Fruit fly (Drosophila melanogaster) whole organism, embryonic: ENCODE data around the gene CG32700.

ENCODE experiments used
- ATbp ChIP-seq: fragments of 200-800 bp; sonication (Bioruptor generic); optimal IDR thresholded peaks from 2 replicates; lab custom pipeline; 2017; ENCODE audit warnings: missing biosample characterization, mild to moderate bottlenecking, missing genetic modification characterization, missing genetic modification reagents
- Abd-B ChIP-seq: fragments of 200-800 bp; sonication (Bioruptor generic); optimal IDR thresholded peaks from 2 replicates; lab custom pipeline; 2018; ENCODE audit warnings: missing biosample characterization, mild to moderate bottlenecking, missing genetic modification characterization, moderate library complexity
- CG10979 ChIP-seq: fragments of 200-800 bp; sonication (Bioruptor generic); optimal IDR thresholded peaks from 2 replicates; lab custom pipeline; 2018; ENCODE audit warnings: missing biosample characterization, mild to moderate bottlenecking, missing genetic modification characterization, moderate library complexity
- CG11093 ChIP-seq: fragments of 200-800 bp; sonication (Bioruptor generic); IDR thresholded peaks from 3 replicates; pipeline ENCODE4 v1.3.6; 2022; ENCODE audit warnings: missing biosample characterization, missing genetic modification characterization
- CG14441 ChIP-seq: fragments of 200-800 bp; sonication (Bioruptor generic); IDR thresholded peaks from 2 replicates; pipeline ENCODE4 v1.3.6; 2022; ENCODE audit warnings: missing biosample characterization, missing genetic modification characterization
- CG14860 ChIP-seq: fragments of 200-800 bp; sonication (Bioruptor generic); IDR thresholded peaks from 3 replicates; pipeline ENCODE4 v1.3.6; 2022; ENCODE audit warnings: missing biosample characterization, missing genetic modification characterization; ENCODE audit not compliant: partially characterized antibody
- CG16815 ChIP-seq: fragments of 200-800 bp; sonication (Bioruptor generic); optimal IDR thresholded peaks from 3 replicates; lab custom pipeline; 2017; ENCODE audit warnings: missing biosample characterization, mild to moderate bottlenecking, missing genetic modification characterization
- CG18619 ChIP-seq: fragments of 200-800 bp; sonication (Bioruptor generic); optimal IDR thresholded peaks from 3 replicates; lab custom pipeline; 2017; ENCODE audit warnings: missing biosample characterization, mild to moderate bottlenecking, missing genetic modification characterization
- CG2202 ChIP-seq: fragments of 200-800 bp; sonication (Bioruptor generic); optimal IDR thresholded peaks from 2 replicates; lab custom pipeline; 2018; ENCODE audit warnings: missing biosample characterization, mild to moderate bottlenecking, missing genetic modification characterization
- CG30403 ChIP-seq: fragments of 200-800 bp; sonication (Bioruptor generic); optimal IDR thresholded peaks from 3 replicates; lab custom pipeline; 2016; ENCODE audit warnings: missing biosample characterization, missing genetic modification characterization
- CG31441 ChIP-seq: fragments of 200-800 bp; sonication (Bioruptor generic); IDR thresholded peaks from 2 replicates; pipeline ENCODE4 v1.3.6; 2022; ENCODE audit warnings: missing biosample characterization, missing genetic modification characterization
- CG32772 ChIP-seq: fragments of 200-800 bp; sonication (Bioruptor generic); IDR thresholded peaks from 2 replicates; pipeline ENCODE4 v1.3.6; 2022; ENCODE audit warnings: missing biosample characterization, missing genetic modification characterization
- CG3407 ChIP-seq: fragments of 200-800 bp; sonication (Bioruptor generic); optimal IDR thresholded peaks from 2 replicates; lab custom pipeline; 2018; ENCODE audit warnings: missing biosample characterization, mild to moderate bottlenecking, missing genetic modification characterization
- CG3838 ChIP-seq: fragments of 200-800 bp; sonication (Bioruptor generic); optimal IDR thresholded peaks from 3 replicates; lab custom pipeline; 2016; ENCODE audit warnings: missing biosample characterization, missing genetic modification characterization
- CG4854 ChIP-seq: fragments of 200-800 bp; sonication (Bioruptor generic); optimal IDR thresholded peaks from 2 replicates; lab custom pipeline; 2016; ENCODE audit warnings: missing biosample characterization, missing genetic modification characterization, inconsistent platforms
- CG5245 ChIP-seq: fragments of 200-800 bp; sonication (Bioruptor generic); optimal IDR thresholded peaks from 3 replicates; lab custom pipeline; 2016; ENCODE audit warnings: missing biosample characterization, missing genetic modification characterization
- CG5953 ChIP-seq: fragments of 200-800 bp; sonication (Bioruptor generic); IDR thresholded peaks from 2 replicates; pipeline ENCODE4 v1.3.6; 2022; ENCODE audit warnings: missing biosample characterization, missing genetic modification characterization
- CG6689 ChIP-seq: fragments of 200-800 bp; sonication (Bioruptor generic); IDR thresholded peaks from 2 replicates; pipeline ENCODE4 v1.3.6; 2022; ENCODE audit warnings: missing biosample characterization, missing genetic modification characterization
- CG6765 ChIP-seq: fragments of 200-800 bp; sonication (Bioruptor generic); optimal IDR thresholded peaks from 3 replicates; lab custom pipeline; 2017; ENCODE audit warnings: missing biosample characterization, mild to moderate bottlenecking, missing genetic modification characterization
- CG8924 ChIP-seq: fragments of 200-800 bp; optimal IDR thresholded peaks from 3 replicates; lab custom pipeline; 2019; ENCODE audit warnings: missing biosample characterization, mild to moderate bottlenecking, missing genetic modification characterization, moderate library complexity
- CG9437 ChIP-seq: fragments of 200-800 bp; sonication (Bioruptor generic); optimal IDR thresholded peaks from 2 replicates; lab custom pipeline; 2018; ENCODE audit warnings: missing biosample characterization, mild to moderate bottlenecking, missing genetic modification characterization
- CTCF ChIP-seq: fragments of 200-800 bp; sonication (Bioruptor generic); optimal IDR thresholded peaks from 2 replicates; lab custom pipeline; 2017; ENCODE audit warnings: missing biosample characterization, mild to moderate bottlenecking, missing genetic modification characterization, moderate library complexity
- Dip2 ChIP-seq: fragments of 200-800 bp; sonication (Bioruptor generic); IDR thresholded peaks from 2 replicates; pipeline ENCODE4 v1.3.6; 2022; ENCODE audit warnings: missing biosample characterization, missing genetic modification characterization
- Doc2 ChIP-seq: fragments of 200-800 bp; sonication (Bioruptor generic); IDR thresholded peaks from 2 replicates; pipeline ENCODE4 v1.3.6; 2022; ENCODE audit warnings: missing biosample characterization, missing genetic modification characterization
- Elba2 ChIP-seq: fragments of 200-800 bp; sonication (Bioruptor generic); optimal IDR thresholded peaks from 3 replicates; lab custom pipeline; 2016; ENCODE audit warnings: missing biosample characterization, missing genetic modification characterization
- Fer1 ChIP-seq: fragments of 200-800 bp; sonication (Bioruptor generic); optimal IDR thresholded peaks from 2 replicates; lab custom pipeline; 2017; ENCODE audit warnings: missing biosample characterization, mild to moderate bottlenecking, missing genetic modification characterization
- HLHmδ ChIP-seq: fragments of 200-800 bp; sonication (Bioruptor generic); optimal IDR thresholded peaks from 2 replicates; lab custom pipeline; 2018; ENCODE audit warnings: missing biosample characterization, mild to moderate bottlenecking, missing genetic modification characterization, moderate library complexity
- Hr78 ChIP-seq, 2 experiments: fragments of 200-800 bp in 1 of 2; fragments of >200 bp in 1 of 2; sonication (Bioruptor generic) in 1 of 2; optimal IDR thresholded peaks; 2 replicates each; lab custom pipeline; 2017 to 2019; ENCODE audit warnings: missing biosample characterization in 2 of 2, missing genetic modification characterization in 2 of 2, mild to moderate bottlenecking in 1 of 2, moderate library complexity in 1 of 2
- MESR4 ChIP-seq: fragments of 200-800 bp; sonication (Bioruptor generic); optimal IDR thresholded peaks from 2 replicates; lab custom pipeline; 2018; ENCODE audit warnings: missing biosample characterization, mild to moderate bottlenecking, missing genetic modification characterization, moderate library complexity
- Optix ChIP-seq: fragments of 200-800 bp; sonication (Bioruptor generic); IDR thresholded peaks from 3 replicates; pipeline ENCODE4 v1.3.6; 2022; ENCODE audit warnings: missing biosample characterization, missing genetic modification characterization
- abd-A ChIP-seq: fragments of 200-800 bp; sonication (Bioruptor generic); optimal IDR thresholded peaks from 3 replicates; lab custom pipeline; 2019; ENCODE audit warnings: missing biosample characterization, mild to moderate bottlenecking, missing genetic modification characterization, moderate library complexity
- ac ChIP-seq: fragments of 200-800 bp; sonication (Bioruptor generic); optimal IDR thresholded peaks from 3 replicates; lab custom pipeline; 2017; ENCODE audit warnings: missing biosample characterization, mild to moderate bottlenecking, missing genetic modification characterization
- bbx ChIP-seq: fragments of 200-800 bp; sonication (Bioruptor generic); IDR thresholded peaks from 2 replicates; pipeline ENCODE4 v1.3.6; 2022; ENCODE audit warnings: missing biosample characterization, missing genetic modification characterization; ENCODE audit not compliant: partially characterized antibody
- cg ChIP-seq: fragments of 200-800 bp; sonication (Bioruptor generic); optimal IDR thresholded peaks from 3 replicates; lab custom pipeline; 2019; ENCODE audit warnings: missing biosample characterization, mild to moderate bottlenecking, missing genetic modification characterization, moderate library complexity
- chif ChIP-seq, 2 experiments: fragments of 200-800 bp; sonication (Bioruptor generic); optimal IDR thresholded peaks; 3 replicates each; lab custom pipeline; 2016; ENCODE audit warnings: missing biosample characterization in 2 of 2, missing genetic modification characterization in 2 of 2
- dimm ChIP-seq: fragments of 200-800 bp; sonication (Bioruptor generic); IDR thresholded peaks from 2 replicates; pipeline ENCODE4 v1.3.6; 2022; ENCODE audit warnings: missing biosample characterization, missing genetic modification characterization
- dmrt11E ChIP-seq: fragments of 200-800 bp; sonication (Bioruptor generic); optimal IDR thresholded peaks from 3 replicates; lab custom pipeline; 2018; ENCODE audit warnings: missing biosample characterization, mild to moderate bottlenecking, missing genetic modification characterization, moderate library complexity
- dmrt99B ChIP-seq: fragments of 200-800 bp; sonication (Bioruptor generic); optimal IDR thresholded peaks from 2 replicates; lab custom pipeline; 2018; ENCODE audit warnings: missing biosample characterization, mild to moderate bottlenecking, missing genetic modification characterization, moderate library complexity
- dysf ChIP-seq: fragments of 200-800 bp; sonication (Bioruptor generic); IDR thresholded peaks from 3 replicates; pipeline ENCODE4 v1.3.6; 2022; ENCODE audit warnings: missing biosample characterization, missing genetic modification characterization
- klu ChIP-seq: fragments of 200-800 bp; sonication (Bioruptor generic); IDR thresholded peaks from 2 replicates; pipeline ENCODE4 v1.3.6; 2022; ENCODE audit warnings: missing biosample characterization, missing genetic modification characterization
- lola ChIP-seq, 3 experiments: fragments of >200 bp in 2 of 3; fragments of 200-800 bp in 1 of 3; sonication (Bioruptor generic) in 1 of 3; optimal IDR thresholded peaks; 2 replicates each; lab custom pipeline; 2017 to 2019; ENCODE audit warnings: missing biosample characterization in 3 of 3, missing genetic modification characterization in 3 of 3, mild to moderate bottlenecking in 1 of 3, moderate library complexity in 1 of 3
- prd ChIP-seq, 3 experiments: fragments of >200 bp in 2 of 3; fragments of 200-800 bp in 1 of 3; sonication (Bioruptor generic) in 1 of 3; optimal IDR thresholded peaks in 2 of 3; IDR thresholded peaks in 1 of 3; 2 replicates in 2 of 3; 3 replicates in 1 of 3; pipeline versions ENCODE4 v1.3.6 to Lab custom; 2017 to 2022; ENCODE audit warnings: missing biosample characterization in 1 of 3, missing genetic modification characterization in 1 of 3
- psq ChIP-seq: fragments of 200-800 bp; sonication (Bioruptor generic); optimal IDR thresholded peaks from 2 replicates; lab custom pipeline; 2017; ENCODE audit warnings: missing biosample characterization, missing genetic modification characterization
- sd ChIP-seq: fragments of 200-800 bp; sonication (Bioruptor generic); optimal IDR thresholded peaks from 3 replicates; lab custom pipeline; 2018; ENCODE audit warnings: missing biosample characterization, mild to moderate bottlenecking, missing genetic modification characterization, moderate library complexity
- stc ChIP-seq: fragments of 200-800 bp; sonication (Bioruptor generic); IDR thresholded peaks from 2 replicates; pipeline ENCODE4 v1.3.6; 2022; ENCODE audit warnings: missing biosample characterization, missing genetic modification characterization
- tgo ChIP-seq: fragments of 200-800 bp; sonication (Bioruptor generic); IDR thresholded peaks from 3 replicates; pipeline ENCODE4 v1.3.6; 2022; ENCODE audit warnings: missing biosample characterization, missing genetic modification characterization
- usp ChIP-seq: fragments of >200 bp; optimal IDR thresholded peaks from 2 replicates; lab custom pipeline; 2017; ENCODE audit warnings: missing biosample characterization, missing genetic modification characterization
- z ChIP-seq: fragments of 200-800 bp; sonication (Bioruptor generic); IDR thresholded peaks from 3 replicates; pipeline ENCODE4 v1.3.6; 2022; ENCODE audit warnings: missing biosample characterization, missing genetic modification characterization

Gene CG32700

dm6 chrX:9578696-9579509 lies 28.3 kb upstream of the CG32700 start (continued):
- TF ChIP-seq z (GFP tag; lab: Robert Waterston, UW) (peak; percentile 81; the same call in 2 of the 3 replicates), CG8924 (tag; lab: Kevin White, UChicago) (peak; percentile 98), CG5245 (peak; percentile 98), CG6689 (GFP tag; lab: Robert Waterston, UW) (peak; percentile 98), psq (peak; percentile 95), Optix (GFP tag; lab: Robert Waterston, UW) (peak; percentile 99), CG14441 (GFP tag; lab: Robert Waterston, UW) (peak; percentile 98), CG3838 (GFP tag; lab: Kevin White, UChicago) (peak; percentile 96), CG11093 (peak; percentile 98), CG2202 (tag; lab: Kevin White, UChicago) (peak; percentile 99), dmrt99B (tag; lab: Kevin White, UChicago) (peak; percentile 98), Fer1 (GFP tag; lab: Kevin White, UChicago) (peak; percentile 94), CG10979 (tag; lab: Kevin White, UChicago) (peak; percentile 98), stc (peak; percentile 98), Elba2 (peak; percentile 89), Doc2 (peak; percentile 89), Dip2 (GFP tag; lab: Robert Waterston, UW) (peak; percentile 63), usp (no peak), CG30403 (GFP tag; lab: Kevin White, UChicago) (peak; percentile 98), CG32772 (GFP tag; lab: Robert Waterston, UW) (peak; percentile 99), CG5953 (GFP tag; lab: Robert Waterston, UW) (peak; percentile 99), ATbp (peak; percentile 98), CG4854 (peak; percentile 96), cg (no peak), abd-A (tag; lab: Kevin White, UChicago) (peak; percentile 41), sd (tag; lab: Kevin White, UChicago) (peak; percentile 89), CG31441 (GFP tag; lab: Robert Waterston, UW) (peak; percentile 95), HLHmδ (GFP tag; lab: Kevin White, UChicago) (peak; percentile 25), chif (GFP tag; optimal IDR thresholded peaks at IDR 0.05; lab: Kevin White, UChicago) (peak; percentile 99), prd (optimal IDR thresholded peaks at IDR 0.05; lab: Kevin White, UChicago) (no peak), prd (GFP tag; IDR thresholded peaks at IDR 0.05; lab: Robert Waterston, UW) (peak; percentile 99), dimm (GFP tag; lab: Robert Waterston, UW) (peak; percentile 98), MESR4 (GFP tag; lab: Kevin White, UChicago) (peak; percentile 77), CTCF (peak; percentile 61), dmrt11E (tag; lab: Kevin White, UChicago) (peak; percentile 99), CG18619 (GFP tag; lab: Kevin White, UChicago) (peak; percentile 98), tgo (GFP tag; lab: Robert Waterston, UW) (peak; percentile 98), CG16815 (GFP tag; lab: Kevin White, UChicago) (peak; percentile 99), CG6765 (peak; percentile 89), klu (GFP tag; lab: Robert Waterston, UW) (peak; percentile 96), lola (GFP tag; optimal IDR thresholded peaks at IDR 0.05; lab: Kevin White, UChicago) (peak in 1 of 3 experiments; percentile 99), dysf (GFP tag; lab: Robert Waterston, UW) (peak; percentile 99), CG3407 (peak; percentile 97), CG9437 (GFP tag; lab: Kevin White, UChicago) (peak; percentile 90), Hr78 (GFP tag; optimal IDR thresholded peaks at IDR 0.05; lab: Kevin White, UChicago) (peak in 1 of 2 experiments; percentile 91), ac (GFP tag; lab: Kevin White, UChicago) (peak; percentile 93), bbx (GFP tag; lab: Robert Waterston, UW) (no peak), CG14860 (GFP tag; lab: Robert Waterston, UW) (no peak), Abd-B (GFP tag; lab: Kevin White, UChicago) (peak; percentile 98)
